Worm (Caenorhabditis elegans) whole organism, L4 larva: ENCODE results near the gene ppk-2.

Source experiments
- aha-1 ChIP-seq: fragments of 150-350 bp; peaks from one replicate; lab custom pipeline; 2014; ENCODE audit warnings: missing biosample characterization, missing genetic modification characterization
- ama-1 ChIP-seq: fragments of 150-350 bp; optimal IDR thresholded peaks from 2 replicates; lab custom pipeline; 2014; ENCODE audit warnings: inconsistent platforms, mixed read lengths
- ceh-44 ChIP-seq: fragments of 200-800 bp; sonication (Bioruptor generic); IDR thresholded peaks from 2 replicates; pipeline ENCODE4 v1.3.6; 2022; ENCODE audit warnings: missing genetic modification reagents, missing genetic modification characterization, missing compliant biosample characterization
- ctbp-1 ChIP-seq: fragments of 200-800 bp; sonication (Bioruptor generic); IDR thresholded peaks from 2 replicates; pipeline ENCODE4 v1.3.6; 2022; ENCODE audit warnings: missing genetic modification reagents, missing genetic modification characterization, missing compliant biosample characterization
- daf-8 ChIP-seq: fragments of 200-800 bp; sonication (Bioruptor generic); IDR thresholded peaks from 2 replicates; pipeline ENCODE4 v1.3.6; 2022; ENCODE audit warnings: missing genetic modification characterization, missing compliant biosample characterization
- lin-15B ChIP-seq: fragments of 150-350 bp; sonication (generic microtip); optimal IDR thresholded peaks from 3 replicates; lab custom pipeline; 2014; ENCODE audit warnings: missing biosample characterization, missing genetic modification characterization
- nhr-237 ChIP-seq: sonication (generic microtip); optimal IDR thresholded peaks from 2 replicates; lab custom pipeline; 2017; ENCODE audit warnings: missing biosample characterization, missing genetic modification characterization
- pha-4 ChIP-seq, 2 experiments: fragments of 150-350 bp in 1 of 2; fragments of 200-800 bp in 1 of 2; sonication (Bioruptor generic) in 1 of 2; IDR thresholded peaks in 1 of 2; optimal IDR thresholded peaks in 1 of 2; 2 replicates each; pipeline versions ENCODE4 v1.3.6 to Lab custom; 2014 to 2022; ENCODE audit warnings: missing genetic modification characterization in 2 of 2, missing genetic modification reagents in 2 of 2, missing biosample characterization in 1 of 2, missing compliant biosample characterization in 1 of 2
- php-3 ChIP-seq: fragments of 200-800 bp; sonication (Bioruptor generic); IDR thresholded peaks from 2 replicates; pipeline ENCODE4 v1.3.6; 2022; ENCODE audit warnings: missing genetic modification reagents, missing genetic modification characterization, missing compliant biosample characterization
- spr-3 ChIP-seq: fragments of 200-800 bp; sonication (Bioruptor generic); optimal IDR thresholded peaks from 2 replicates; lab custom pipeline; 2018; ENCODE audit warnings: mild to moderate bottlenecking, missing genetic modification characterization, missing compliant biosample characterization
- zip-2 ChIP-seq: fragments of 150-350 bp; optimal IDR thresholded peaks from 2 replicates; lab custom pipeline; 2014; ENCODE audit warnings: missing biosample characterization, missing genetic modification characterization

DNA sequence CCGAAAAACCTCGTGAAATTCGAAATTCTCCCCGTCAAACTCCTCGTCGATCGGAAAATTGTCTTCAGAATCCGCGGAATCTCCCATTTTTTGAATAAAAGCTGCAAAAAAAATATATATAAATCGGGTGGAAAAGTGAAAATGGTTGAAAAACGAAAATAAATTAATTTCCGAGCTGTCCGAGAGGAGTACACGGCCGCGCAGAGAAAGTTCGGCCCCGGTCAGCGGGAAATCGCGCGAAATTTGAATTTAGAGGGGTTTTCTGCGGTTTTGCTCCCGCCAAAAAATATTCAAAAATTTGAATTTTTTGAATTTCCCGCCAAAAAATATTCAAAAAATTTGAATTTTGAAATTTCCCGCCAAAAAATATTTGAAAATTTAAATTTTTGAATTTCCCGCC, 14.7 kb downstream of the ppk-2 start, which contains the start of gene Y48G9A.11:
- TF ChIP-seq aha-1 (tag; lab: Kevin White, UChicago) (no peak), pha-4 (GFP tag; IDR thresholded peaks at IDR 0.05; lab: Robert Waterston, UW) (no peak), pha-4 (tag; optimal IDR thresholded peaks at IDR 0.05; lab: Kevin White, UChicago) (no peak), spr-3 (GFP tag; lab: Kevin White, UChicago) (no peak), ama-1 (lab: Kevin White, UChicago) (no peak), lin-15B (tag; lab: Kevin White, UChicago) (no peak), php-3 (no peak), zip-2 (no peak), nhr-237 (tag; lab: Kevin White, UChicago) (no peak), ctbp-1 (GFP tag; lab: Robert Waterston, UW) (no peak), daf-8 (GFP tag; lab: Robert Waterston, UW) (no peak), ceh-44 (no peak)
